Fruit fly (Drosophila melanogaster): ENCODE results near the gene CG7368.

DNA sequence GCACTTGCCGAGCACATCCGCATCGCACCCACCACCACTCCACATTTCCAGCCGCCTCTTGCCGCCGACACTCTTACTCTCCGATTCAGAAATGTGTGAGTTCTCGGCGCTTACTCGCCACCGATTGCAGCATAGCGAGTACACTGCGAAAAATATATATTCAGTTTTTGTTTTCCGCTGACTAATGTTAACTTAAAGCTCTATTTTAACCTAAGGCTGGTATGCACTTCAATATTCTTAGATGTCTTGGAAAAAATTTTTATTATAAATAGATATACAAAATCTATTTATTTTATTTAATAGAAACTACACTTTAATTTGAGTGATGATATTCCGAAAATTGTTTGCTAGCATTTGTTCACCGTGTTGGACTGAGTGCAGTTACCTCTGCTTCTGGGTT, 2.3 kb downstream of the CG7368 start:
- TF ChIP-seq CG7372 (GFP tag; IDR thresholded peaks at IDR 0.05) (no peak), MESR4 (GFP tag; optimal IDR thresholded peaks at IDR 0.05) (no peak), Sox102F (GFP tag; optimal IDR thresholded peaks at IDR 0.05) (no peak), E2f2 (GFP tag; IDR thresholded peaks at IDR 0.05) (no peak), Jarid2 (GFP tag; optimal IDR thresholded peaks at IDR 0.05) (no peak), stwl (tag; optimal IDR thresholded peaks at IDR 0.05) (no peak), dpn (GFP tag; optimal IDR thresholded peaks at IDR 0.05) (no peak), ab (GFP tag; optimal IDR thresholded peaks at IDR 0.05) (no peak), Dp (GFP tag; optimal IDR thresholded peaks at IDR 0.05) (no peak)

Measured in whole organism, embryonic.